Worm (Caenorhabditis elegans) whole organism, L3 larva: ENCODE data around the gene egl-19.

ENCODE experiments used
- R02D3.7 ChIP-seq: fragments of 150-350 bp; optimal IDR thresholded peaks from 2 replicates; lab custom pipeline; 2014; ENCODE audit warnings: missing biosample characterization, missing genetic modification characterization
- ZK546.5 ChIP-seq: sonication (generic microtip); optimal IDR thresholded peaks from 2 replicates; lab custom pipeline; 2017; ENCODE audit warnings: missing biosample characterization, missing genetic modification characterization
- aly-2 ChIP-seq: fragments of 150-350 bp; optimal IDR thresholded peaks from 2 replicates; lab custom pipeline; 2014; ENCODE audit warnings: missing biosample characterization, missing genetic modification characterization
- ama-1 ChIP-seq: fragments of 150-350 bp; optimal IDR thresholded peaks from 2 replicates; lab custom pipeline; 2018
- ceh-16 ChIP-seq: sonication (generic microtip); optimal IDR thresholded peaks from 2 replicates; lab custom pipeline; 2017; ENCODE audit warnings: missing biosample characterization, missing genetic modification characterization
- ceh-28 ChIP-seq: fragments of 150-350 bp; optimal IDR thresholded peaks from 2 replicates; lab custom pipeline; 2014; ENCODE audit warnings: missing biosample characterization, missing genetic modification reagents, missing genetic modification characterization
- ceh-82 ChIP-seq: fragments of 150-350 bp; optimal IDR thresholded peaks from 2 replicates; lab custom pipeline; 2014; ENCODE audit warnings: missing biosample characterization, missing genetic modification characterization
- ceh-9 ChIP-seq: sonication (generic microtip); optimal IDR thresholded peaks from 2 replicates; lab custom pipeline; 2018; ENCODE audit warnings: missing biosample characterization, missing genetic modification characterization
- daf-12 ChIP-seq: fragments of 150-350 bp; optimal IDR thresholded peaks from 2 replicates; lab custom pipeline; 2014; ENCODE audit warnings: missing biosample characterization, missing genetic modification reagents, missing genetic modification characterization
- egl-27 ChIP-seq: sonication (generic microtip); optimal IDR thresholded peaks from 4 replicates; lab custom pipeline; 2017; ENCODE audit warnings: missing biosample characterization, missing genetic modification reagents, missing genetic modification characterization
- egl-5 ChIP-seq: fragments of 150-350 bp; optimal IDR thresholded peaks from 2 replicates; lab custom pipeline; 2017; ENCODE audit warnings: missing biosample characterization, missing genetic modification reagents, missing genetic modification characterization, inconsistent platforms
- elt-1 ChIP-seq: fragments of 150-350 bp; optimal IDR thresholded peaks from 2 replicates; lab custom pipeline; 2014; ENCODE audit warnings: missing biosample characterization, missing genetic modification characterization
- elt-2 ChIP-seq: sonication (generic microtip); optimal IDR thresholded peaks from 2 replicates; lab custom pipeline; 2016; ENCODE audit warnings: missing genetic modification reagents, mild to moderate bottlenecking, missing genetic modification characterization, missing compliant biosample characterization
- elt-3 ChIP-seq, 3 experiments: fragments of 150-350 bp in 1 of 3; sonication (generic microtip) in 2 of 3; optimal IDR thresholded peaks; 2 replicates in 2 of 3; 4 replicates in 1 of 3; lab custom pipeline; 2014 to 2017; ENCODE audit warnings: missing biosample characterization in 3 of 3, missing genetic modification characterization in 3 of 3
- eor-1 ChIP-seq, 2 experiments: fragments of 150-350 bp; optimal IDR thresholded peaks; 2 replicates each; lab custom pipeline; 2014 to 2018; ENCODE audit warnings: missing biosample characterization in 2 of 2, missing genetic modification characterization in 2 of 2
- fkh-10 ChIP-seq: sonication (generic microtip); optimal IDR thresholded peaks from 2 replicates; lab custom pipeline; 2017; ENCODE audit warnings: missing biosample characterization, missing genetic modification reagents, missing genetic modification characterization
- fkh-2 ChIP-seq: fragments of 150-350 bp; optimal IDR thresholded peaks from 2 replicates; lab custom pipeline; 2014; ENCODE audit warnings: missing biosample characterization, missing genetic modification reagents, missing genetic modification characterization
- fos-1 ChIP-seq: fragments of 150-350 bp; optimal IDR thresholded peaks from 2 replicates; lab custom pipeline; 2014; ENCODE audit warnings: missing biosample characterization, missing genetic modification characterization
- hmg-11 ChIP-seq: sonication (generic microtip); optimal IDR thresholded peaks from 2 replicates; lab custom pipeline; 2016; ENCODE audit warnings: missing genetic modification characterization, missing compliant biosample characterization
- lin-15B ChIP-seq: fragments of 150-350 bp; optimal IDR thresholded peaks from 2 replicates; lab custom pipeline; 2014; ENCODE audit warnings: missing biosample characterization, missing genetic modification characterization
- lin-39 ChIP-seq: fragments of 150-350 bp; optimal IDR thresholded peaks from 2 replicates; lab custom pipeline; 2018; ENCODE audit warnings: missing biosample characterization, missing genetic modification reagents, missing genetic modification characterization
- lsy-12 ChIP-seq: sonication (generic microtip); optimal IDR thresholded peaks from 2 replicates; lab custom pipeline; 2016; ENCODE audit warnings: mild to moderate bottlenecking, missing genetic modification characterization, missing compliant biosample characterization
- mdl-1 ChIP-seq: fragments of 150-350 bp; optimal IDR thresholded peaks from 2 replicates; lab custom pipeline; 2014; ENCODE audit warnings: missing biosample characterization, missing genetic modification characterization
- nhr-12 ChIP-seq: fragments of 150-350 bp; optimal IDR thresholded peaks from 2 replicates; lab custom pipeline; 2014; ENCODE audit warnings: missing biosample characterization, missing genetic modification characterization
- nhr-23 ChIP-seq: fragments of 150-350 bp; optimal IDR thresholded peaks from 2 replicates; lab custom pipeline; 2014; ENCODE audit warnings: missing biosample characterization, missing genetic modification reagents, missing genetic modification characterization
- nhr-237 ChIP-seq: fragments of 150-350 bp; optimal IDR thresholded peaks from 2 replicates; lab custom pipeline; 2014; ENCODE audit warnings: missing biosample characterization, missing genetic modification characterization
- nhr-25 ChIP-seq: sonication (generic microtip); optimal IDR thresholded peaks from 2 replicates; lab custom pipeline; 2017; ENCODE audit warnings: missing biosample characterization, missing genetic modification characterization
- nhr-28 ChIP-seq: fragments of 150-350 bp; optimal IDR thresholded peaks from 2 replicates; lab custom pipeline; 2014; ENCODE audit warnings: missing biosample characterization, missing genetic modification characterization
- nhr-43 ChIP-seq: sonication (generic microtip); optimal IDR thresholded peaks from 2 replicates; lab custom pipeline; 2016; ENCODE audit warnings: mild to moderate bottlenecking, missing genetic modification characterization, missing compliant biosample characterization; ENCODE audit not compliant: poor library complexity, severe bottlenecking
- nhr-67 ChIP-seq: fragments of 150-350 bp; optimal IDR thresholded peaks from 2 replicates; lab custom pipeline; 2014; ENCODE audit warnings: missing biosample characterization, missing genetic modification characterization
- nhr-76 ChIP-seq: fragments of 150-350 bp; sonication (generic microtip); optimal IDR thresholded peaks from 5 replicates; lab custom pipeline; 2014; ENCODE audit warnings: missing biosample characterization, missing genetic modification characterization
- nhr-77 ChIP-seq: fragments of 150-350 bp; optimal IDR thresholded peaks from 2 replicates; lab custom pipeline; 2014; ENCODE audit warnings: missing biosample characterization, missing genetic modification characterization
- pha-4 ChIP-seq: fragments of 150-350 bp; optimal IDR thresholded peaks from 2 replicates; lab custom pipeline; 2014; ENCODE audit warnings: missing biosample characterization, missing genetic modification reagents, missing genetic modification characterization
- pqm-1 ChIP-seq: fragments of 150-350 bp; optimal IDR thresholded peaks from 2 replicates; lab custom pipeline; 2017; ENCODE audit warnings: missing biosample characterization, missing genetic modification characterization, inconsistent platforms
- sea-2 ChIP-seq: fragments of 150-350 bp; sonication (generic microtip); optimal IDR thresholded peaks from 4 replicates; lab custom pipeline; 2014; ENCODE audit warnings: missing biosample characterization, missing genetic modification reagents, missing genetic modification characterization
- skn-1 ChIP-seq: fragments of 150-350 bp; optimal IDR thresholded peaks from 2 replicates; lab custom pipeline; 2014; ENCODE audit warnings: missing biosample characterization, missing genetic modification characterization
- unc-62 ChIP-seq: fragments of 150-350 bp; sonication (generic microtip); optimal IDR thresholded peaks from 4 replicates; lab custom pipeline; 2014; ENCODE audit warnings: missing biosample characterization, missing genetic modification reagents, missing genetic modification characterization
- zag-1 ChIP-seq: fragments of 150-350 bp; optimal IDR thresholded peaks from 2 replicates; lab custom pipeline; 2014; ENCODE audit warnings: missing biosample characterization, missing genetic modification characterization
- ztf-11 ChIP-seq: fragments of 150-350 bp; optimal IDR thresholded peaks from 2 replicates; lab custom pipeline; 2014; ENCODE audit warnings: missing biosample characterization, missing genetic modification characterization
- ztf-4 ChIP-seq: fragments of 150-350 bp; optimal IDR thresholded peaks from 2 replicates; lab custom pipeline; 2014; ENCODE audit warnings: missing biosample characterization, missing genetic modification characterization

egl-19 gene

ce11 chrIV:7402077-7402476 is 3.3 kb upstream of the egl-19 start (continued):
- TF ChIP-seq pha-4 (tag; lab: Kevin White, UChicago) (peak; percentile 41), elt-1 (tag; lab: Kevin White, UChicago) (no peak), daf-12 (tag; lab: Kevin White, UChicago) (no peak), fos-1 (tag; lab: Kevin White, UChicago) (no peak), lin-15B (tag; lab: Kevin White, UChicago) (peak; percentile 37), nhr-43 (tag; lab: Kevin White, UChicago) (no peak), elt-3 (tag; optimal IDR thresholded peaks at IDR 0.05; lab: Kevin White, UChicago) (no peak), ztf-11 (no peak), aly-2 (tag; lab: Kevin White, UChicago) (no peak), nhr-77 (tag; lab: Kevin White, UChicago) (no peak), egl-5 (peak; percentile 71), ceh-9 (tag; lab: Kevin White, UChicago) (no peak), R02D3.7 (tag; lab: Kevin White, UChicago) (peak; percentile 25), mdl-1 (tag; lab: Kevin White, UChicago) (peak; percentile 5), unc-62 (no peak), lsy-12 (tag; lab: Kevin White, UChicago) (peak; percentile 48), eor-1 (tag; optimal IDR thresholded peaks at IDR 0.05; lab: Kevin White, UChicago) (no peak)

- TF ChIP-seq eor-1 (tag; optimal IDR thresholded peaks at IDR 0.05; lab: Kevin White, UChicago): no peak
- no peak for TF ChIP-seq aly-2 (tag; lab: Kevin White, UChicago)
- no peak for TF ChIP-seq egl-27
- TF ChIP-seq daf-12 (tag; lab: Kevin White, UChicago): no peak
- TF ChIP-seq pqm-1 (tag; lab: Kevin White, UChicago): no peak
- no peak for TF ChIP-seq ama-1
- no peak for TF ChIP-seq fos-1 (tag; lab: Kevin White, UChicago)
- TF ChIP-seq nhr-43 (tag; lab: Kevin White, UChicago): no peak
- no peak for TF ChIP-seq ztf-4 (tag; lab: Kevin White, UChicago)
- TF ChIP-seq sea-2 (GFP tag; lab: Kevin White, UChicago): no peak
- no peak for TF ChIP-seq skn-1 (tag; lab: Kevin White, UChicago)
- TF ChIP-seq hmg-11: no peak
- no peak for TF ChIP-seq nhr-77 (tag; lab: Kevin White, UChicago)
- no peak for TF ChIP-seq elt-3 (tag; optimal IDR thresholded peaks at IDR 0.05; lab: Kevin White, UChicago)
- TF ChIP-seq nhr-28 (tag; lab: Kevin White, UChicago): no peak
- TF ChIP-seq lin-39 (tag; lab: Kevin White, UChicago): no peak
- TF ChIP-seq ceh-9 (tag; lab: Kevin White, UChicago): no peak
- TF ChIP-seq ceh-82: no peak
- TF ChIP-seq nhr-67 (tag; lab: Kevin White, UChicago): no peak
These were observed 2.0 kb upstream of the egl-19 start for ce11 chrIV:7403422-7403821.

- no peak for TF ChIP-seq ceh-28 (tag; lab: Kevin White, UChicago)
- TF ChIP-seq lin-15B (tag; lab: Kevin White, UChicago): no peak
- TF ChIP-seq lin-39 (tag; lab: Kevin White, UChicago): no peak
- no peak for TF ChIP-seq nhr-237 (tag; lab: Kevin White, UChicago)
- no peak for TF ChIP-seq ztf-11
- TF ChIP-seq ama-1: no peak
- no peak for TF ChIP-seq lsy-12 (tag; lab: Kevin White, UChicago)
- TF ChIP-seq nhr-76 (tag; lab: Kevin White, UChicago): no peak
- no peak for TF ChIP-seq fkh-2 (tag; lab: Kevin White, UChicago)
These were observed 1.3 kb downstream of the egl-19 start for ce11 chrIV:7406690-7407089.

ce11 chrIV:7407301-7407700 is 1.9 kb downstream of the egl-19 start:
- TF ChIP-seq fkh-10 (peak; percentile 82), skn-1 (tag; lab: Kevin White, UChicago) (no peak), R02D3.7 (tag; lab: Kevin White, UChicago) (no peak)

- TF ChIP-seq elt-2 (no peak), nhr-25 (no peak), ceh-9 (tag; lab: Kevin White, UChicago) (no peak), R02D3.7 (tag; lab: Kevin White, UChicago) (no peak), fkh-2 (tag; lab: Kevin White, UChicago) (no peak), ceh-16 (tag; lab: Kevin White, UChicago) (no peak), fos-1 (tag; lab: Kevin White, UChicago) (no peak), fkh-10 (no peak), zag-1 (tag; lab: Kevin White, UChicago) (no peak), lsy-12 (tag; lab: Kevin White, UChicago) (no peak), ZK546.5 (tag; lab: Kevin White, UChicago) (no peak), nhr-23 (tag; lab: Kevin White, UChicago) (no peak), lin-39 (tag; lab: Kevin White, UChicago) (no peak), nhr-12 (tag; lab: Kevin White, UChicago) (no peak)
These were observed 8.2 kb downstream of the egl-19 start for ce11 chrIV:7413573-7413972.
